Worm (Caenorhabditis elegans): Measurements from ENCODE around the gene phf-10.

- TF ChIP-seq nfya-1 (tag; optimal IDR thresholded peaks at IDR 0.05; ENCODE audit: borderline replicate concordance, insufficient read depth) = no peak
- no peak for TF ChIP-seq egl-18 (GFP tag; IDR thresholded peaks at IDR 0.05)
- no peak for TF ChIP-seq unc-62 (GFP tag; optimal IDR thresholded peaks at IDR 0.05)
Measured at ce11 chrV:304613-305012, 6.8 kb downstream of the phf-10 start, which contains the start of gene F33E11.3.

Data from whole organism, young adult.